Worm (Caenorhabditis elegans): ENCODE measurements around the gene M04D8.5.

DNA sequence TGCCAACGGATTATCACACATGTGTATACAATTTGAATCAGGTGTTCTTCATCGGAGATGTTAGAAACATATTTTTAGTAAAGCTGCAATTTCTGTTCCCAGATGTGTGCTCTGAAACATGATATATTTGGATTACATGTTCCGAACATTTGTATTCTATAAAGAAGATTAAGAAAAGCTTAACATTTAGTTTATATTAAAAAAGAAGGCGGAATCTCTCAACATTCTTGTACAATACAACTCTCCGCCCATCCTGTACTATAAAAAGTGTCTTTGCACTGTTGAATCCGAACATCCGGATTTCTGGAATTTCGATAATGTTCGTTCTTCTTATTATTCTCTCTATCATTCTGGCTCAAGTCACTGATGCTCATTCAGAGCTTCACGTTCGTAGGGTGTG, 5.2 kb downstream of the M04D8.5 start, which contains the start of gene ins-23:
- TF ChIP-seq ama-1 (optimal IDR thresholded peaks at IDR 0.05) = no peak
- no peak for TF ChIP-seq hmbx-1 (tag; optimal IDR thresholded peaks at IDR 0.05)
- TF ChIP-seq sea-1 (GFP tag; conservative IDR thresholded peaks at IDR 0.05) = no peak
- no peak for TF ChIP-seq pes-1 (GFP tag; IDR thresholded peaks at IDR 0.05)
- TF ChIP-seq flt-1 (GFP tag; IDR thresholded peaks at IDR 0.05) = no peak
- no peak for TF ChIP-seq tbx-37 (GFP tag; conservative IDR thresholded peaks at IDR 0.05)
- no peak for TF ChIP-seq ceh-13 (GFP tag; optimal IDR thresholded peaks at IDR 0.05)
- TF ChIP-seq scrt-1 (GFP tag; IDR thresholded peaks at IDR 0.05) = no peak
- TF ChIP-seq F13C5.2 (tag; optimal IDR thresholded peaks at IDR 0.05) = no peak
- TF ChIP-seq B0310.2 (tag; optimal IDR thresholded peaks at IDR 0.05) = no peak
- TF ChIP-seq hnd-1 (tag; optimal IDR thresholded peaks at IDR 0.05) = no peak
- no peak for TF ChIP-seq aly-1 (tag; optimal IDR thresholded peaks at IDR 0.05)
